Worm (Caenorhabditis elegans) whole organism, L4/young adult: ENCODE data around the gene cysl-1.

Experiments used
- W03F9.2 ChIP-seq: fragments of 150-350 bp; optimal IDR thresholded peaks from 2 replicates; lab custom pipeline; 2014; ENCODE audit warnings: missing biosample characterization, missing genetic modification characterization
- dao-5 ChIP-seq: sonication (generic microtip); optimal IDR thresholded peaks from 2 replicates; lab custom pipeline; 2016; ENCODE audit warnings: missing genotype, missing genetic modification characterization, moderate library complexity, missing compliant biosample characterization
- him-1 ChIP-seq: sonication (generic microtip); optimal IDR thresholded peaks from 2 replicates; lab custom pipeline; 2016; ENCODE audit warnings: missing genotype, missing genetic modification reagents, missing genetic modification characterization, missing compliant biosample characterization

DNA sequence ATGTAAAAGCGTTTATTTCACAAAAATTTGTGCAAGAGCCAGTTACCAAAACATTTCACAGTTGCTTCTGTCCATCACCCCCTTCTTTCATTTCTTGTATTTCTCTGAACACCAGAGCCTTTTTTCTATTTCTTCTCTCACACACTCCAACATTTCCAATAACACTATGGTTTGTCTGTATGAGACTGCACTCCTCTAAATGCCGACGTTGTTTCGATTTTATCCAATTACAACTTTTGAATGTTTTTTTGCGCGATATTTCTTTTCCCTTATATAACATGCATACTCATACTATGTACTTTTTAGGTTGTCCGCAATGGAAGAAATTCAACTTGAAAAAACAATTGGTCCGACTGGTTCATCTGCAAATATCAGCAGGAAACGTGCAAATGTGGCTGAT is 48.5 kb downstream of the cysl-1 start, which contains the start of gene F21G4.5:
- TF ChIP-seq W03F9.2 (tag; lab: Kevin White, UChicago) (no peak), dao-5 (no peak), him-1 (tag; lab: Kevin White, UChicago) (no peak)
